Fruit fly (Drosophila melanogaster): ENCODE measurements around the gene CG31528.
A peak's percentile ranks its signal among the peaks of the same experiment; 100 is the strongest.

CG31528 gene

DNA sequence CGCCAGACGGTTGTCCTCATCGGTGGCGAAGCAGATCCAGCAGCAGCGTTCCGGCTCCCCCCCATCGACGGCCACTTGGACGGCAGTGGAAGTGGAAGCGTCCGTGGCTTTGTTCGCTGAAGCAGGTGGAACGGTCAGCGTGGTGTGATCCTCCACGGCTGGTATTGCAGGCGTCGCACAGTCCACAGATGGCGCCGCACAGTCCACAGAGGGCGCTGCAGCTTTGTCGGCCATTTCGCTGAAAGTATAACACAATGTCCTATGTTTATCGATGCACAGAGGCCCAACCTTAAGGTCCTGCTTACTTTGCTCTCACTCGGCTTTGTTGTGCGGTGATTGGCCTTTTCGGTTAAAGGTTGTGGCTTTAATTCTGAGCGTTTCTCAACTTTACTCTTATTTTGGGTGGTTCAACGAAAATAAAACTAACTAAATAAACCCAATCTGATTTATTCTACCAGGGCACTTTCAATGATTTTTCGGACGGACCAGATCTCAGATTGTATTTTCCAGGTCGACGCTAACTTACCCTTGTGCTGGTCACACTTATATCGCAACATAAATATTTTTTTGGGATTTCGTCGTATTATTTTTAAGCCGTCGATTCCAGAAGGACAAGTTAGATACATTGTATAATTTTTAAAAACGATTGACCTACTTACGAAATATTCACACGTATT lies 18.7 kb upstream of the CG31528 start, which contains the start of gene CG9855 (continued):
- TF ChIP-seq grau (tag; optimal IDR thresholded peaks at IDR 0.05) = no peak
- TF ChIP-seq Camta (GFP tag; optimal IDR thresholded peaks at IDR 0.05) = no peak
- no peak for TF ChIP-seq lola (GFP tag; optimal IDR thresholded peaks at IDR 0.05)
- TF ChIP-seq insv (GFP tag; optimal IDR thresholded peaks at IDR 0.05) = no peak
- no peak for TF ChIP-seq CG10209 (GFP tag; optimal IDR thresholded peaks at IDR 0.05)
- TF ChIP-seq CG9797 (GFP tag; optimal IDR thresholded peaks at IDR 0.05) = peak; percentile 86
- TF ChIP-seq CG6765 (GFP tag; optimal IDR thresholded peaks at IDR 0.05) = no peak
- no peak for TF ChIP-seq CG10959 (GFP tag; IDR thresholded peaks at IDR 0.05)
- TF ChIP-seq CG16863 (GFP tag; optimal IDR thresholded peaks at IDR 0.05) = no peak
- peak; percentile 43 for TF ChIP-seq Dp (GFP tag; optimal IDR thresholded peaks at IDR 0.05)
- TF ChIP-seq CG10274 (GFP tag; optimal IDR thresholded peaks at IDR 0.05) = no peak
- TF ChIP-seq Xbp1 (GFP tag; optimal IDR thresholded peaks at IDR 0.05) = no peak
- TF ChIP-seq MBD-R2 (GFP tag; IDR thresholded peaks at IDR 0.05) = peak; percentile 78
- TF ChIP-seq CG3163 (GFP tag; optimal IDR thresholded peaks at IDR 0.05) = no peak
- TF ChIP-seq CoRest (tag; optimal IDR thresholded peaks at IDR 0.05) = peak; percentile 23
- no peak for TF ChIP-seq da (GFP tag; optimal IDR thresholded peaks at IDR 0.05)
- TF ChIP-seq chif (GFP tag; optimal IDR thresholded peaks at IDR 0.05) = no peak
- no peak for TF ChIP-seq CG9876 (GFP tag; optimal IDR thresholded peaks at IDR 0.05)
- TF ChIP-seq dpn (GFP tag; optimal IDR thresholded peaks at IDR 0.05) = no peak
- no peak for TF ChIP-seq en (GFP tag; optimal IDR thresholded peaks at IDR 0.05)
- no peak for TF ChIP-seq Deaf1 (tag; optimal IDR thresholded peaks at IDR 0.05)
- TF ChIP-seq CTCF (GFP tag; optimal IDR thresholded peaks at IDR 0.05) = peak; percentile 91
- TF ChIP-seq CG6791 (GFP tag; IDR thresholded peaks at IDR 0.05; ENCODE audit: partially characterized antibody) = peak; percentile 48; the same call in 2 of the 3 replicates
- no peak for TF ChIP-seq Hr39 (optimal IDR thresholded peaks at IDR 0.05)
- TF ChIP-seq CG5245 (GFP tag; optimal IDR thresholded peaks at IDR 0.05) = no peak
- TF ChIP-seq grn (GFP tag; optimal IDR thresholded peaks at IDR 0.05) = no peak
- no peak for TF ChIP-seq CG10147 (GFP tag; optimal IDR thresholded peaks at IDR 0.05)
- no peak for TF ChIP-seq NC2α (GFP tag; optimal IDR thresholded peaks at IDR 0.05)
- no peak for TF ChIP-seq NFAT (GFP tag; IDR thresholded peaks at IDR 0.05)
- no peak for TF ChIP-seq cato (GFP tag; optimal IDR thresholded peaks at IDR 0.05; ENCODE audit: borderline replicate concordance)
- no peak for TF ChIP-seq tin (GFP tag; optimal IDR thresholded peaks at IDR 0.05)
- TF ChIP-seq CG6683 (GFP tag; optimal IDR thresholded peaks at IDR 0.05) = no peak
- no peak for TF ChIP-seq CG8359 (GFP tag; optimal IDR thresholded peaks at IDR 0.05; ENCODE audit: borderline replicate concordance)
- TF ChIP-seq chinmo (GFP tag; IDR thresholded peaks at IDR 0.05; ENCODE audit: partially characterized antibody) = no peak
- no peak for TF ChIP-seq CG15696 (tag; optimal IDR thresholded peaks at IDR 0.05)
- TF ChIP-seq stwl (tag; optimal IDR thresholded peaks at IDR 0.05) = peak; percentile 81
- no peak for TF ChIP-seq CG18599 (GFP tag; optimal IDR thresholded peaks at IDR 0.05)
- TF ChIP-seq tx (GFP tag; optimal IDR thresholded peaks at IDR 0.05) = no peak
- no peak for TF ChIP-seq Doc3 (GFP tag; IDR thresholded peaks at IDR 0.05; ENCODE audit: partially characterized antibody)
- TF ChIP-seq CG14860 (GFP tag; IDR thresholded peaks at IDR 0.05; ENCODE audit: partially characterized antibody) = no peak
- no peak for TF ChIP-seq Max (GFP tag; optimal IDR thresholded peaks at IDR 0.05)
- no peak for TF ChIP-seq H2.0 (GFP tag; IDR thresholded peaks at IDR 0.05)
- TF ChIP-seq ftz-f1 (GFP tag; optimal IDR thresholded peaks at IDR 0.05) = peak; percentile 59
- TF ChIP-seq CG7963 (GFP tag; IDR thresholded peaks at IDR 0.05; ENCODE audit: partially characterized antibody) = no peak
- TF ChIP-seq CG17328 (GFP tag; IDR thresholded peaks at IDR 0.05) = no peak
- peak; percentile 58 for TF ChIP-seq Lhr (GFP tag; optimal IDR thresholded peaks at IDR 0.05)
- TF ChIP-seq CG11456 (GFP tag; IDR thresholded peaks at IDR 0.05) = no peak
- peak; percentile 94 for TF ChIP-seq gfzf (GFP tag; optimal IDR thresholded peaks at IDR 0.05)
- TF ChIP-seq br (optimal IDR thresholded peaks at IDR 0.05) = no peak
- no peak for TF ChIP-seq sim (GFP tag; IDR thresholded peaks at IDR 0.05)
- no peak for TF ChIP-seq CG32772 (GFP tag; IDR thresholded peaks at IDR 0.05)
